Fruit fly (Drosophila melanogaster) whole organism, embryonic: ENCODE measurements around the gene CG3277.
A peak's percentile ranks its signal among the peaks of the same experiment; 100 is the strongest.

Experiments used
- Antp ChIP-seq: fragments of 200-800 bp; sonication (Bioruptor generic); optimal IDR thresholded peaks from 3 replicates; lab custom pipeline; 2016; ENCODE audit warnings: missing biosample characterization, missing genetic modification characterization
- CG10147 ChIP-seq: fragments of 200-800 bp; sonication (Bioruptor generic); optimal IDR thresholded peaks from 2 replicates; lab custom pipeline; 2019; ENCODE audit warnings: missing biosample characterization, mild to moderate bottlenecking, missing genetic modification characterization, moderate library complexity
- CG1024 ChIP-seq: fragments of 200-800 bp; sonication (Bioruptor generic); IDR thresholded peaks from 2 replicates; pipeline ENCODE4 v1.3.6; 2022; ENCODE audit warnings: missing biosample characterization, missing genetic modification characterization
- CG10565 ChIP-seq: fragments of 200-800 bp; sonication (Bioruptor generic); optimal IDR thresholded peaks from 3 replicates; lab custom pipeline; 2016; ENCODE audit warnings: missing biosample characterization, mild to moderate bottlenecking, missing genetic modification characterization
- CG11247 ChIP-seq: fragments of 200-800 bp; sonication (Bioruptor generic); IDR thresholded peaks from 2 replicates; pipeline ENCODE4 v1.3.6; 2022; ENCODE audit warnings: missing biosample characterization, missing genetic modification characterization
- CG11723 ChIP-seq: fragments of 200-800 bp; sonication (Bioruptor generic); optimal IDR thresholded peaks from 2 replicates; lab custom pipeline; 2017; ENCODE audit warnings: missing biosample characterization, mild to moderate bottlenecking, missing genetic modification characterization
- CG12155 ChIP-seq: fragments of 200-800 bp; sonication (Bioruptor generic); optimal IDR thresholded peaks from 3 replicates; lab custom pipeline; 2016; ENCODE audit warnings: missing biosample characterization, missing genetic modification characterization
- CG13287 ChIP-seq: fragments of 200-800 bp; sonication (Bioruptor generic); IDR thresholded peaks from 2 replicates; pipeline ENCODE4 v1.3.6; 2022; ENCODE audit warnings: missing biosample characterization, missing genetic modification characterization; ENCODE audit not compliant: partially characterized antibody
- CG1647 ChIP-seq: fragments of 200-800 bp; sonication (Bioruptor generic); optimal IDR thresholded peaks from 3 replicates; lab custom pipeline; 2016; ENCODE audit warnings: missing biosample characterization, missing genetic modification characterization
- CG17912 ChIP-seq: fragments of 200-800 bp; sonication (Bioruptor generic); optimal IDR thresholded peaks from 2 replicates; lab custom pipeline; 2018; ENCODE audit warnings: missing biosample characterization, mild to moderate bottlenecking, missing genetic modification characterization
- CG18619 ChIP-seq: fragments of 200-800 bp; sonication (Bioruptor generic); optimal IDR thresholded peaks from 3 replicates; lab custom pipeline; 2017; ENCODE audit warnings: missing biosample characterization, mild to moderate bottlenecking, missing genetic modification characterization
- CG2116 ChIP-seq: fragments of 200-800 bp; sonication (Bioruptor generic); optimal IDR thresholded peaks from 3 replicates; lab custom pipeline; 2018; ENCODE audit warnings: missing biosample characterization, mild to moderate bottlenecking, missing genetic modification characterization
- CG2199 ChIP-seq: fragments of 200-800 bp; sonication (Bioruptor generic); IDR thresholded peaks from 3 replicates; pipeline ENCODE4 v1.3.6; 2022; ENCODE audit warnings: missing biosample characterization, missing genetic modification characterization
- CG6791 ChIP-seq: fragments of 200-800 bp; sonication (Bioruptor generic); IDR thresholded peaks from 3 replicates; pipeline ENCODE4 v1.3.6; 2022; ENCODE audit warnings: missing biosample characterization, missing genetic modification characterization; ENCODE audit not compliant: partially characterized antibody
- CG7786 ChIP-seq: fragments of 200-800 bp; sonication (Bioruptor generic); optimal IDR thresholded peaks from 2 replicates; lab custom pipeline; 2016; ENCODE audit warnings: missing biosample characterization, missing genetic modification characterization
- CG8281 ChIP-seq: fragments of 200-800 bp; sonication (Bioruptor generic); optimal IDR thresholded peaks from 2 replicates; lab custom pipeline; 2018; ENCODE audit warnings: missing biosample characterization, mild to moderate bottlenecking, missing genetic modification characterization, moderate library complexity
- CG8478 ChIP-seq: fragments of >200 bp; optimal IDR thresholded peaks from 2 replicates; lab custom pipeline; 2018
- CG9876 ChIP-seq: fragments of 200-800 bp; sonication (Bioruptor generic); optimal IDR thresholded peaks from 2 replicates; lab custom pipeline; 2016; ENCODE audit warnings: missing biosample characterization, missing genetic modification characterization
- Dref ChIP-seq: fragments of 200-800 bp; sonication (Bioruptor generic); IDR thresholded peaks from 2 replicates; pipeline ENCODE4 v1.3.6; 2022; ENCODE audit warnings: missing biosample characterization, missing genetic modification characterization
- E2f2 ChIP-seq: fragments of 200-800 bp; sonication (Bioruptor generic); IDR thresholded peaks from 2 replicates; pipeline ENCODE4 v1.3.6; 2022; ENCODE audit warnings: missing biosample characterization, missing genetic modification characterization
- Elba2 ChIP-seq: fragments of 200-800 bp; sonication (Bioruptor generic); optimal IDR thresholded peaks from 3 replicates; lab custom pipeline; 2016; ENCODE audit warnings: missing biosample characterization, missing genetic modification characterization
- Hand ChIP-seq: fragments of 200-800 bp; sonication (Bioruptor generic); optimal IDR thresholded peaks from 2 replicates; lab custom pipeline; 2017; ENCODE audit warnings: mild to moderate bottlenecking, missing biosample characterization, missing genetic modification reagents, missing genetic modification characterization
- NC2β ChIP-seq: fragments of 200-800 bp; sonication (Bioruptor generic); optimal IDR thresholded peaks from 2 replicates; lab custom pipeline; 2016; ENCODE audit warnings: missing biosample characterization, missing genetic modification characterization
- NFAT ChIP-seq: fragments of 200-800 bp; sonication (Bioruptor generic); IDR thresholded peaks from 2 replicates; pipeline ENCODE4 v1.3.6; 2022; ENCODE audit warnings: missing biosample characterization, missing genetic modification characterization
- Nf-YC ChIP-seq: fragments of 200-800 bp; optimal IDR thresholded peaks from 3 replicates; lab custom pipeline; 2019; ENCODE audit warnings: missing biosample characterization, mild to moderate bottlenecking, missing genetic modification characterization, moderate library complexity
- Oli ChIP-seq: fragments of 200-800 bp; sonication (Bioruptor generic); optimal IDR thresholded peaks from 2 replicates; lab custom pipeline; 2018; ENCODE audit warnings: missing biosample characterization, mild to moderate bottlenecking, missing genetic modification characterization, moderate library complexity
- Poxn ChIP-seq: fragments of 200-800 bp; sonication (Bioruptor generic); IDR thresholded peaks from 2 replicates; pipeline ENCODE4 v1.3.6; 2022; ENCODE audit warnings: missing biosample characterization, missing genetic modification characterization
- Ravus ChIP-seq: fragments of 200-800 bp; sonication (Bioruptor generic); IDR thresholded peaks from 2 replicates; pipeline ENCODE4 v1.3.6; 2022; ENCODE audit warnings: missing biosample characterization, missing genetic modification characterization
- Scr ChIP-seq: fragments of 200-800 bp; sonication (Bioruptor generic); IDR thresholded peaks from 2 replicates; pipeline ENCODE4 v1.3.6; 2022; ENCODE audit warnings: missing biosample characterization, missing genetic modification characterization; ENCODE audit not compliant: partially characterized antibody
- Trl ChIP-seq, 3 experiments: fragments of >200 bp in 2 of 3; fragments of 200-800 bp in 1 of 3; sonication (Bioruptor generic) in 1 of 3; optimal IDR thresholded peaks; 2 replicates in 1 of 3; 3 replicates in 2 of 3; lab custom pipeline; 2016 to 2017; ENCODE audit warnings: missing biosample characterization in 1 of 3, missing genetic modification characterization in 1 of 3
- ara ChIP-seq: fragments of 200-800 bp; sonication (Bioruptor generic); IDR thresholded peaks from 2 replicates; pipeline ENCODE4 v1.3.6; 2022; ENCODE audit warnings: missing biosample characterization, missing genetic modification characterization
- bbx ChIP-seq: fragments of 200-800 bp; sonication (Bioruptor generic); IDR thresholded peaks from 2 replicates; pipeline ENCODE4 v1.3.6; 2022; ENCODE audit warnings: missing biosample characterization, missing genetic modification characterization; ENCODE audit not compliant: partially characterized antibody
- chinmo ChIP-seq: fragments of 200-800 bp; sonication (Bioruptor generic); IDR thresholded peaks from 4 replicates; pipeline ENCODE4 v1.3.6; 2022; ENCODE audit warnings: missing biosample characterization, missing genetic modification characterization; ENCODE audit not compliant: partially characterized antibody
- chm ChIP-seq: fragments of 200-800 bp; sonication (Bioruptor generic); IDR thresholded peaks from 2 replicates; pipeline ENCODE4 v1.3.6; 2022; ENCODE audit warnings: missing biosample characterization, missing genetic modification characterization
- ci ChIP-seq: fragments of 200-800 bp; sonication (Bioruptor generic); IDR thresholded peaks from 3 replicates; pipeline ENCODE4 v1.3.6; 2022; ENCODE audit warnings: missing biosample characterization, missing genetic modification characterization
- crol ChIP-seq: fragments of 200-800 bp; sonication (Bioruptor generic); IDR thresholded peaks from 2 replicates; pipeline ENCODE4 v1.3.6; 2022; ENCODE audit warnings: missing biosample characterization, missing genetic modification characterization
- crp ChIP-seq, 2 experiments: fragments of 200-800 bp; sonication (Bioruptor generic); optimal IDR thresholded peaks; 2 replicates in 1 of 2; 3 replicates in 1 of 2; lab custom pipeline; 2017; ENCODE audit warnings: missing biosample characterization in 2 of 2, missing genetic modification characterization in 2 of 2, mild to moderate bottlenecking in 1 of 2, moderate library complexity in 1 of 2
- dan ChIP-seq: fragments of 200-800 bp; sonication (Bioruptor generic); IDR thresholded peaks from 2 replicates; pipeline ENCODE4 v1.3.6; 2022; ENCODE audit warnings: missing biosample characterization, missing genetic modification characterization
- dpn ChIP-seq, 2 experiments: fragments of 200-800 bp; sonication (Bioruptor generic); optimal IDR thresholded peaks; 3 replicates each; lab custom pipeline; 2016; ENCODE audit warnings: missing biosample characterization in 2 of 2, missing genetic modification characterization in 2 of 2
- ftz-f1 ChIP-seq: fragments of 200-800 bp; sonication (Bioruptor generic); optimal IDR thresholded peaks from 2 replicates; lab custom pipeline; 2016; ENCODE audit warnings: missing biosample characterization, missing genetic modification characterization
- gcm2 ChIP-seq: fragments of 200-800 bp; sonication (Bioruptor generic); optimal IDR thresholded peaks from 2 replicates; lab custom pipeline; 2016; ENCODE audit warnings: missing biosample characterization, missing genetic modification characterization
- h ChIP-seq: fragments of >200 bp; optimal IDR thresholded peaks from 2 replicates; lab custom pipeline; 2017
- hb ChIP-seq: fragments of 200-800 bp; sonication (Bioruptor generic); IDR thresholded peaks from 3 replicates; pipeline ENCODE4 v1.3.6; 2022; ENCODE audit warnings: missing biosample characterization, missing genetic modification characterization; ENCODE audit not compliant: partially characterized antibody
- hth ChIP-seq: fragments of >200 bp; optimal IDR thresholded peaks from 2 replicates; lab custom pipeline; 2017; ENCODE audit warnings: inconsistent platforms
- lilli ChIP-seq: fragments of 200-800 bp; sonication (Bioruptor generic); optimal IDR thresholded peaks from 3 replicates; lab custom pipeline; 2016; ENCODE audit warnings: missing biosample characterization, missing genetic modification characterization
- pita ChIP-seq: fragments of 200-800 bp; sonication (Bioruptor generic); optimal IDR thresholded peaks from 2 replicates; lab custom pipeline; 2017; ENCODE audit warnings: missing biosample characterization, mild to moderate bottlenecking, missing genetic modification characterization
- pum ChIP-seq: fragments of 200-800 bp; sonication (Bioruptor generic); optimal IDR thresholded peaks from 2 replicates; lab custom pipeline; 2016; ENCODE audit warnings: missing biosample characterization, missing genetic modification characterization
- scrt ChIP-seq: fragments of 200-800 bp; sonication (Bioruptor generic); optimal IDR thresholded peaks from 2 replicates; lab custom pipeline; 2018; ENCODE audit warnings: missing biosample characterization, mild to moderate bottlenecking, missing genetic modification characterization, moderate library complexity
- sisA ChIP-seq: fragments of 200-800 bp; sonication (Bioruptor generic); IDR thresholded peaks from 2 replicates; pipeline ENCODE4 v1.3.6; 2022; ENCODE audit warnings: missing biosample characterization, missing genetic modification characterization
- usp ChIP-seq: fragments of >200 bp; optimal IDR thresholded peaks from 2 replicates; lab custom pipeline; 2017; ENCODE audit warnings: missing biosample characterization, missing genetic modification characterization

CG3277 gene

DNA sequence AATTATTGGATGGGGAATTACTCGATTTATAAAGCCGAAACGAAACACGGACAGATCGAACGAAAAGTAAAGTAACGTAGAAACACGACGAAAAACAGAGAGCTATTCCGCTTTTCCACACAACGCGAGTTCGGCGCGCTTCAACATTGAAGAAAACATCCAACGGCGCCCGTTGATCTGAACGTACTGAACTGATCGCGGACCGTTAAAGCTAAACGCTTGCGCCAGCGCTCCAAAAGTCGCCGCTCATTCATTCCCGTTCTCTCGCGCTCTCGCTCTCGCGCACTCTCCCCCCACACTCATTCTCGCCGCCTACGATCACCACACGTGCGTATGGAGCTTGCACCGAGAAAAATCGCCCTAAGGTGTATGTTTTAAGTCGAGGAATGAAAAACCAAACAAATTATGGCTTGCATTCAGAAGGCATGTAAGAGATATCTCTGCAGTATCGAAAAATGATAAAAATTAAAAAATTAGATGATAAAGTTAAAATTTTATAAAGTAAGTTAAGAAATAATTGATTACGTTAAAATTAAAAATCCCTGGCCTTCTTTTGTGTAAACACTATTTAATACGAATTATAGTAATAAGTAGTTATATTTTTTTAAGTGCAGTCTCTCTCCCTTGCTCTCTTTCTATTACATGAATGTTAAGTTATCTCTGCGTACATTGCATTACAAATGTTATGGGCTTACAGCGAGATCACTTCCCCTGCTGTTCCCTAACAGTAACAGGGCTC, 50.9 kb downstream of the CG3277 start, which contains the start of gene E23 (continued):
- TF ChIP-seq hb (GFP tag; lab: Robert Waterston, UW), result peak; percentile 9; the same call in 1 of the 3 replicates
- TF ChIP-seq Ravus, result peak; percentile 93
- peak; percentile 70 for TF ChIP-seq CG13287 (GFP tag; lab: Robert Waterston, UW)
- peak; percentile 93 for TF ChIP-seq CG2116 (GFP tag; lab: Kevin White, UChicago)
- no peak for TF ChIP-seq hth
- TF ChIP-seq CG10147 (GFP tag; lab: Kevin White, UChicago), result peak; percentile 99
- peak; percentile 97 for TF ChIP-seq NFAT (GFP tag; lab: Robert Waterston, UW)
- peak; percentile 92 for TF ChIP-seq Antp (GFP tag; lab: Kevin White, UChicago)
- TF ChIP-seq pum, result peak; percentile 92
- peak; percentile 96 to 99 for TF ChIP-seq dpn (GFP tag; optimal IDR thresholded peaks at IDR 0.05; lab: Kevin White, UChicago)
- peak; percentile 92 for TF ChIP-seq ftz-f1 (GFP tag; lab: Kevin White, UChicago)
- peak; percentile 88 to 97 for TF ChIP-seq Trl (optimal IDR thresholded peaks at IDR 0.05; lab: Kevin White, UChicago)
- TF ChIP-seq Trl (GFP tag; optimal IDR thresholded peaks at IDR 0.05; lab: Kevin White, UChicago), result peak; percentile 94
- TF ChIP-seq CG10565 (GFP tag; lab: Kevin White, UChicago), result peak; percentile 89
- TF ChIP-seq chinmo, result peak; percentile 97; the same call in 3 of the 4 replicates
- TF ChIP-seq bbx (GFP tag; lab: Robert Waterston, UW), result peak; percentile 69; the same call in 1 of the 2 replicates
- TF ChIP-seq ci (GFP tag; lab: Robert Waterston, UW), result peak; percentile 97
- peak; percentile 93 for TF ChIP-seq Nf-YC (tag; lab: Kevin White, UChicago)
- TF ChIP-seq pita (GFP tag; lab: Kevin White, UChicago), result no peak
- no peak for TF ChIP-seq h (lab: Kevin White, UChicago)
- TF ChIP-seq CG18619 (GFP tag; lab: Kevin White, UChicago), result peak; percentile 99
- peak; percentile 97 for TF ChIP-seq Hand (GFP tag; lab: Kevin White, UChicago)
- peak in 1 of 2 experiments; percentile 73 for TF ChIP-seq crp (GFP tag; optimal IDR thresholded peaks at IDR 0.05; lab: Kevin White, UChicago)
- peak; percentile 92 for TF ChIP-seq NC2β (GFP tag; lab: Kevin White, UChicago)
- TF ChIP-seq CG1647 (GFP tag; lab: Kevin White, UChicago), result peak; percentile 94
- peak; percentile 93 for TF ChIP-seq CG1024 (GFP tag; lab: Robert Waterston, UW)
- TF ChIP-seq sisA (GFP tag; lab: Robert Waterston, UW), result peak; percentile 98
- TF ChIP-seq Poxn (GFP tag; lab: Robert Waterston, UW), result peak; percentile 89
- peak; percentile 96 for TF ChIP-seq scrt (GFP tag; lab: Kevin White, UChicago)
- peak; percentile 96 for TF ChIP-seq ara (GFP tag; lab: Robert Waterston, UW)
- TF ChIP-seq chm (GFP tag; lab: Robert Waterston, UW), result peak; percentile 95
- peak; percentile 92 for TF ChIP-seq CG8281 (tag; lab: Kevin White, UChicago)
- no peak for TF ChIP-seq Dref (GFP tag; lab: Robert Waterston, UW)
- TF ChIP-seq Oli, result peak; percentile 99
- peak; percentile 97 for TF ChIP-seq CG12155 (GFP tag; lab: Kevin White, UChicago)
- no peak for TF ChIP-seq usp (GFP tag; lab: Kevin White, UChicago)
- peak; percentile 76 for TF ChIP-seq dan (GFP tag; lab: Robert Waterston, UW)
- peak; percentile 97 for TF ChIP-seq CG17912
- TF ChIP-seq CG11247 (GFP tag; lab: Robert Waterston, UW), result peak; percentile 96
- TF ChIP-seq CG2199 (GFP tag; lab: Robert Waterston, UW), result peak; percentile 93; the same call in 2 of the 3 replicates
- TF ChIP-seq CG11723 (GFP tag; lab: Kevin White, UChicago), result peak; percentile 99
- TF ChIP-seq lilli, result peak; percentile 98
- peak; percentile 93 for TF ChIP-seq gcm2
- TF ChIP-seq CG6791, result no peak
- peak; percentile 92 for TF ChIP-seq crol (GFP tag; lab: Robert Waterston, UW)
- peak; percentile 71 for TF ChIP-seq Elba2 (GFP tag; lab: Kevin White, UChicago)
- TF ChIP-seq CG9876 (GFP tag; lab: Kevin White, UChicago), result peak; percentile 91
- peak; percentile 87 for TF ChIP-seq E2f2 (GFP tag; lab: Robert Waterston, UW)
- no peak for TF ChIP-seq CG8478 (lab: Kevin White, UChicago)
- TF ChIP-seq Scr (GFP tag; lab: Robert Waterston, UW), result no peak
- peak; percentile 94 for TF ChIP-seq CG7786
